Worm (Caenorhabditis elegans) whole organism, L3 larva: ENCODE data around the gene col-151.

ENCODE experiments used
- ZK546.5 ChIP-seq: sonication (generic microtip); optimal IDR thresholded peaks from 2 replicates; lab custom pipeline; 2017; ENCODE audit warnings: missing biosample characterization, missing genetic modification characterization
- aly-2 ChIP-seq: fragments of 150-350 bp; optimal IDR thresholded peaks from 2 replicates; lab custom pipeline; 2014; ENCODE audit warnings: missing biosample characterization, missing genetic modification characterization
- ama-1 ChIP-seq: fragments of 150-350 bp; optimal IDR thresholded peaks from 2 replicates; lab custom pipeline; 2018
- ceh-16 ChIP-seq: sonication (generic microtip); optimal IDR thresholded peaks from 2 replicates; lab custom pipeline; 2017; ENCODE audit warnings: missing biosample characterization, missing genetic modification characterization
- ceh-28 ChIP-seq: fragments of 150-350 bp; optimal IDR thresholded peaks from 2 replicates; lab custom pipeline; 2014; ENCODE audit warnings: missing biosample characterization, missing genetic modification reagents, missing genetic modification characterization
- ceh-82 ChIP-seq: fragments of 150-350 bp; optimal IDR thresholded peaks from 2 replicates; lab custom pipeline; 2014; ENCODE audit warnings: missing biosample characterization, missing genetic modification characterization
- daf-12 ChIP-seq: fragments of 150-350 bp; optimal IDR thresholded peaks from 2 replicates; lab custom pipeline; 2014; ENCODE audit warnings: missing biosample characterization, missing genetic modification reagents, missing genetic modification characterization
- egl-27 ChIP-seq: sonication (generic microtip); optimal IDR thresholded peaks from 4 replicates; lab custom pipeline; 2017; ENCODE audit warnings: missing biosample characterization, missing genetic modification reagents, missing genetic modification characterization
- elt-2 ChIP-seq: sonication (generic microtip); optimal IDR thresholded peaks from 2 replicates; lab custom pipeline; 2016; ENCODE audit warnings: missing genetic modification reagents, mild to moderate bottlenecking, missing genetic modification characterization, missing compliant biosample characterization
- elt-3 ChIP-seq, 3 experiments: fragments of 150-350 bp in 1 of 3; sonication (generic microtip) in 2 of 3; optimal IDR thresholded peaks; 2 replicates in 2 of 3; 4 replicates in 1 of 3; lab custom pipeline; 2014 to 2017; ENCODE audit warnings: missing biosample characterization in 3 of 3, missing genetic modification characterization in 3 of 3
- fkh-10 ChIP-seq: sonication (generic microtip); optimal IDR thresholded peaks from 2 replicates; lab custom pipeline; 2017; ENCODE audit warnings: missing biosample characterization, missing genetic modification reagents, missing genetic modification characterization
- hmg-11 ChIP-seq: sonication (generic microtip); optimal IDR thresholded peaks from 2 replicates; lab custom pipeline; 2016; ENCODE audit warnings: missing genetic modification characterization, missing compliant biosample characterization
- jun-1 ChIP-seq: fragments of 150-350 bp; optimal IDR thresholded peaks from 2 replicates; lab custom pipeline; 2014; ENCODE audit warnings: missing biosample characterization, missing genetic modification reagents, missing genetic modification characterization
- lin-15B ChIP-seq: fragments of 150-350 bp; optimal IDR thresholded peaks from 2 replicates; lab custom pipeline; 2014; ENCODE audit warnings: missing biosample characterization, missing genetic modification characterization
- lin-39 ChIP-seq: fragments of 150-350 bp; optimal IDR thresholded peaks from 2 replicates; lab custom pipeline; 2018; ENCODE audit warnings: missing biosample characterization, missing genetic modification reagents, missing genetic modification characterization
- mdl-1 ChIP-seq: fragments of 150-350 bp; optimal IDR thresholded peaks from 2 replicates; lab custom pipeline; 2014; ENCODE audit warnings: missing biosample characterization, missing genetic modification characterization
- mml-1 ChIP-seq: fragments of 150-350 bp; sonication (generic microtip); optimal IDR thresholded peaks from 3 replicates; lab custom pipeline; 2014; ENCODE audit warnings: missing biosample characterization, missing genetic modification characterization
- nfya-1 ChIP-seq: sonication (generic microtip); optimal IDR thresholded peaks from 2 replicates; lab custom pipeline; 2017; ENCODE audit warnings: missing genetic modification characterization, mild to moderate bottlenecking, missing compliant biosample characterization, antibody characterized with exemption, moderate library complexity; ENCODE audit not compliant: insufficient read depth
- nhr-12 ChIP-seq: fragments of 150-350 bp; optimal IDR thresholded peaks from 2 replicates; lab custom pipeline; 2014; ENCODE audit warnings: missing biosample characterization, missing genetic modification characterization
- nhr-23 ChIP-seq: fragments of 150-350 bp; optimal IDR thresholded peaks from 2 replicates; lab custom pipeline; 2014; ENCODE audit warnings: missing biosample characterization, missing genetic modification reagents, missing genetic modification characterization
- nhr-28 ChIP-seq: fragments of 150-350 bp; optimal IDR thresholded peaks from 2 replicates; lab custom pipeline; 2014; ENCODE audit warnings: missing biosample characterization, missing genetic modification characterization
- nhr-43 ChIP-seq: sonication (generic microtip); optimal IDR thresholded peaks from 2 replicates; lab custom pipeline; 2016; ENCODE audit warnings: mild to moderate bottlenecking, missing genetic modification characterization, missing compliant biosample characterization; ENCODE audit not compliant: poor library complexity, severe bottlenecking
- nhr-67 ChIP-seq: fragments of 150-350 bp; optimal IDR thresholded peaks from 2 replicates; lab custom pipeline; 2014; ENCODE audit warnings: missing biosample characterization, missing genetic modification characterization
- nhr-76 ChIP-seq: fragments of 150-350 bp; sonication (generic microtip); optimal IDR thresholded peaks from 5 replicates; lab custom pipeline; 2014; ENCODE audit warnings: missing biosample characterization, missing genetic modification characterization
- nhr-77 ChIP-seq: fragments of 150-350 bp; optimal IDR thresholded peaks from 2 replicates; lab custom pipeline; 2014; ENCODE audit warnings: missing biosample characterization, missing genetic modification characterization
- pha-4 ChIP-seq: fragments of 150-350 bp; optimal IDR thresholded peaks from 2 replicates; lab custom pipeline; 2014; ENCODE audit warnings: missing biosample characterization, missing genetic modification reagents, missing genetic modification characterization
- pqm-1 ChIP-seq: fragments of 150-350 bp; optimal IDR thresholded peaks from 2 replicates; lab custom pipeline; 2017; ENCODE audit warnings: missing biosample characterization, missing genetic modification characterization, inconsistent platforms
- sea-2 ChIP-seq: fragments of 150-350 bp; sonication (generic microtip); optimal IDR thresholded peaks from 4 replicates; lab custom pipeline; 2014; ENCODE audit warnings: missing biosample characterization, missing genetic modification reagents, missing genetic modification characterization
- skn-1 ChIP-seq: fragments of 150-350 bp; optimal IDR thresholded peaks from 2 replicates; lab custom pipeline; 2014; ENCODE audit warnings: missing biosample characterization, missing genetic modification characterization
- ztf-11 ChIP-seq: fragments of 150-350 bp; optimal IDR thresholded peaks from 2 replicates; lab custom pipeline; 2014; ENCODE audit warnings: missing biosample characterization, missing genetic modification characterization

The col-151 gene

DNA sequence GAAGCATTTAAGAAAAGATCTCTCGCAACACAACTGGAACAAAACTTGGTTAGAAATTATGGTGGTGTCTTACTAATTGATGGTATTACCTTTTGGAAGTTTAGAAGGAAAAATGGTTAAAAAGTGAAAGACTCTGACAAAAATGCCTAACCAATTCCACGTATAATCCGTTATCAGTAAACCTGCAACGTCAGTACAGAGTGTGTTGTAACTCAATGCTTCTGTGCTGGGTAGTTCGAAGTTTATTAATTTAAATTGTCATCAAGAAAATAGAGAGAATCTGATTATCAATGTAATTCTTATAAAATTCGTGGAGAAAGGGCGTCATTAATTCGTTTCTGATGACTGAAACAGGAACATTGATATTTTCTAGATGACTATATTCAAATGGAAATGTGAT, 40.2 kb upstream of the col-151 start:
- TF ChIP-seq ceh-28 (tag; lab: Kevin White, UChicago): no peak
- TF ChIP-seq pqm-1: peak; percentile 50
- TF ChIP-seq elt-3 (tag; optimal IDR thresholded peaks at IDR 0.05; lab: Kevin White, UChicago): no peak
- no peak for TF ChIP-seq fkh-10 (GFP tag; lab: Kevin White, UChicago)
- no peak for TF ChIP-seq nhr-43 (tag; lab: Kevin White, UChicago)
- TF ChIP-seq nhr-67 (tag; lab: Kevin White, UChicago): no peak
- TF ChIP-seq pha-4 (tag; lab: Kevin White, UChicago): no peak
- peak; percentile 57 for TF ChIP-seq elt-2 (tag; lab: Kevin White, UChicago)
- TF ChIP-seq skn-1 (tag; lab: Kevin White, UChicago): no peak
- TF ChIP-seq nhr-77 (tag; lab: Kevin White, UChicago): no peak

DNA sequence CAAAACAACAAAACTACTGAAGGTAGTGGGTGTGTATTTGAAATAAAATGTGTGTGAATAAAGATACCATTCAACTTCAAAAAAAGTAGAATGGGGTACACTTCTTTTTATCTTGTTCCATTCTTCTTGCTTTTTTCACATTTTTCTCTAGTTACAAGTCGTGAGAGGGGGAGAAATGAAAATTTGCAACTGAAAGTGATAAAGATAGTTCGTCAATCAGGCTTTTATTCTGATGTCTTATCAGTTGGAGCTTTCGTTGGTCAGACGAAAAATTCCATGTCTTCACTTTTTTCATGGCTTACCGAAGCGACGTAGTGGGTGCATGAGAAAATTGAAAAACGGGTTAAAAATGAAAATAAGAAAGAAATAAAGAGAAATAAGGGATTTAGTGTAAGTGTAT, 38.7 kb upstream of the col-151 start, which contains the start of gene Y32F6A.4:
Y32F6A.4 (minus strand) TSS at position 347 of the 400 bp plus-strand sequence.
- TF ChIP-seq pqm-1 (peak; percentile 23), elt-3 (tag; optimal IDR thresholded peaks at IDR 0.05; lab: Kevin White, UChicago) (no peak), nhr-23 (no peak), ama-1 (lab: Kevin White, UChicago) (no peak), ceh-16 (tag; lab: Kevin White, UChicago) (no peak), nhr-12 (tag; lab: Kevin White, UChicago) (no peak), sea-2 (no peak), elt-2 (tag; lab: Kevin White, UChicago) (peak; percentile 76), nhr-67 (tag; lab: Kevin White, UChicago) (no peak)
- TF ChIP-seq, all 47 proteins: peak for 2

DNA sequence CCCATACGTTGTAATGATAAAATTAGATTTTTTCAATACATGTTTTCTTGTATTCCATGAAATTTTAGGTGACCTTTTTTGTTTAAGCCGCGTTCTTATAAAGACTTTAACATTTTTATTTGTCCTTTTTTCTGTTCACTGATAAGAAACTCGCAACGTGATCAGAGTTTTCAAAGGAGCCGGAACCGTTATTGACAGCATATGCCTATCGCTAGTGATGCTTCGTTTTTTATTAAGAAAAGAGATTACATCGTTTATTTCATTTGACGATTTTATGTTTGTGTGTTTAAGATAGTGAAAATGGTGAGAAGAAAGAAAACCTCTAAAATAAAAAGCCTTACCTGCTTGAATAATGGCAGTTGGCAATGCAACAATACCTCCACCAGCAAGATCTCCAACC, 37.6 kb upstream of the col-151 start:
- TF ChIP-seq aly-2 (tag; lab: Kevin White, UChicago) (no peak), egl-27 (tag; lab: Kevin White, UChicago) (no peak), ZK546.5 (tag; lab: Kevin White, UChicago) (no peak), pha-4 (tag; lab: Kevin White, UChicago) (peak; percentile 53), mdl-1 (tag; lab: Kevin White, UChicago) (no peak), ztf-11 (tag; lab: Kevin White, UChicago) (no peak), nhr-77 (tag; lab: Kevin White, UChicago) (no peak), jun-1 (tag; lab: Kevin White, UChicago) (peak; percentile 54), daf-12 (tag; lab: Kevin White, UChicago) (no peak), pqm-1 (peak; percentile 79), mml-1 (tag; lab: Kevin White, UChicago) (no peak), elt-2 (tag; lab: Kevin White, UChicago) (peak; percentile 96), nhr-43 (tag; lab: Kevin White, UChicago) (no peak), nhr-67 (tag; lab: Kevin White, UChicago) (no peak)

DNA sequence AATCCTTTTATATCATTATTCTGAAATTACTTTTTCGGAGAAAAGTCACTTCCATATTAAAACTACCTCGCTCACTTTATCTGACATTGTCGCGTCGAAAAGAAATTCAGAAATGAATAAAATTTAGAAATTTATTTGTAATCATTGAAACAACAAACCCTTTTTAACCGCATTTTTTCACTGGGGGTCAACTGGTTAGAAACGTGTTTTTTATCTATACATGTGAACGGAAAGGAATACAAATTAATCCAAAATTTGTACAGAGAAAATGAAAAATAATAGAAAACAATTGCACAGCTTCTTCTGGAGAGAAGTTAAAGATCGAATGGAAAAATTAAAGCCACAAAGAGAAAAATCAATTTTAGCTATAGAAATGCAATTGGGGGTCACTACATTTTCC, 33.6 kb upstream of the col-151 start, which contains the start of gene tag-314:
tag-314 (minus strand) TSS at position 101 of the 400 bp plus-strand sequence.
- TF ChIP-seq nhr-76: no peak
- no peak for TF ChIP-seq mdl-1 (tag; lab: Kevin White, UChicago)
- no peak for TF ChIP-seq nfya-1
- no peak for TF ChIP-seq pqm-1
- TF ChIP-seq mml-1 (tag; lab: Kevin White, UChicago): no peak
- TF ChIP-seq aly-2 (tag; lab: Kevin White, UChicago): no peak
- TF ChIP-seq lin-15B (tag; lab: Kevin White, UChicago): no peak
- no peak for TF ChIP-seq elt-2 (tag; lab: Kevin White, UChicago)
- TF ChIP-seq lin-39: no peak
- no peak for TF ChIP-seq ceh-16 (tag; lab: Kevin White, UChicago)
- no peak for TF ChIP-seq nhr-67 (tag; lab: Kevin White, UChicago)
- TF ChIP-seq ama-1 (lab: Kevin White, UChicago): no peak
- no peak for TF ChIP-seq ceh-28 (tag; lab: Kevin White, UChicago)
- no peak for TF ChIP-seq hmg-11
- TF ChIP-seq nhr-28 (tag; lab: Kevin White, UChicago): no peak
- TF ChIP-seq skn-1 (tag; lab: Kevin White, UChicago): no peak

DNA sequence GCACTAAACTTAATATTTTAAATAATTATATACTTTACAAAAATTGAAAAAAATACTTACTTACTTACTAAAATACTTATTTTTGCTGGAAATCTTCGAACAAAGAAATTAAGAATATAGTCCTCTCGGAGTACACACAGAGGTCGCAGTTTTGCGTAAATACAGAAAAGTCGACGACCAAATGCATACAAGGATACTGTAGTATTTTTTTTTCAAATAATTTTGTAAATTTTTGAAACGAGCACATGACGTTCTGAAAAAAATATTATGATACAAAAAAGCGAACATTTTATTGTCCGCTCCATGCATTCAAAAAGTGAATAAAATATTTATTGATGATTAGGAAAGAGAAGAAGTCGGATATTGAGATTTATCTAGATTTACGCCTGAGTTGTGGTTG, 31.2 kb upstream of the col-151 start, which contains the start of gene apc-10:
apc-10 (minus strand) TSS at position 101 of the 400 bp plus-strand sequence.
- TF ChIP-seq skn-1 (tag; lab: Kevin White, UChicago): no peak
- TF ChIP-seq ceh-82 (tag; lab: Kevin White, UChicago): no peak
- TF ChIP-seq nhr-77 (tag; lab: Kevin White, UChicago): no peak
- no peak for TF ChIP-seq nhr-67 (tag; lab: Kevin White, UChicago)
